Worm (Caenorhabditis elegans) whole organism, early embryonic: ENCODE results near the gene Y53F4B.7.

Experiments used
- B0310.2 ChIP-seq: sonication (generic microtip); optimal IDR thresholded peaks from 2 replicates; lab custom pipeline; 2016; ENCODE audit warnings: mild to moderate bottlenecking, missing genetic modification characterization, missing compliant biosample characterization
- flt-1 ChIP-seq: fragments of 200-800 bp; sonication (Bioruptor generic); IDR thresholded peaks from 2 replicates; pipeline ENCODE4 v1.3.6; 2022; ENCODE audit warnings: missing genetic modification characterization, missing compliant biosample characterization
- hmbx-1 ChIP-seq: sonication (generic microtip); optimal IDR thresholded peaks from 2 replicates; lab custom pipeline; 2016; ENCODE audit warnings: mild to moderate bottlenecking, missing genetic modification characterization, missing compliant biosample characterization
- pes-1 ChIP-seq: fragments of 200-800 bp; sonication (Bioruptor generic); IDR thresholded peaks from 2 replicates; pipeline ENCODE4 v1.3.6; 2022; ENCODE audit warnings: missing genetic modification reagents, missing genetic modification characterization, missing compliant biosample characterization
- scrt-1 ChIP-seq: fragments of 200-800 bp; sonication (Bioruptor generic); IDR thresholded peaks from 2 replicates; pipeline ENCODE4 v1.3.6; 2022; ENCODE audit warnings: missing genetic modification characterization, missing compliant biosample characterization

- TF ChIP-seq hmbx-1 (tag; lab: Kevin White, UChicago) (no peak), B0310.2 (tag; lab: Kevin White, UChicago) (no peak), flt-1 (GFP tag; lab: Robert Waterston, UW) (no peak), scrt-1 (no peak), pes-1 (GFP tag; lab: Robert Waterston, UW) (no peak)
These were observed 24.4 kb upstream of the Y53F4B.7 start for ce11 chrII:14968275-14968674.
